Worm (Caenorhabditis elegans): ENCODE measurements around the gene srz-32.

srz-32 gene

DNA sequence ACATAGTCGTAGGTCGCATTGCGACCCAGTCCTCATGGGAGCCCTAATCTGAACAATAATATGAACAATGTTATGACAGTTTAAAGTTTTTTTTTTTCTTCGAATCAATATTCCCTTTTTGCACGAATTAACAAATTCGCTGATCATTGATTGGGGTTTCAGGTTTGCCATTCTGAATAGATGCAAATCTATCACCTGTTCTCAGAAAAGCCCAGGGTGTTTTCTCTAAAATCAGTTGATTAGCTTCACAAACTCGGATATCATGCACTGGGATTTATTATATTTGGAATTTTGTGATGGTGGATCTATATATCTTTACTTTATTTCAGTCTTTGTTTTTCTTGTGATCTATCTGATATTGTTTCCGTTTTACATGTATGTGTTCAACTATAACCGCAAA, 17.2 kb downstream of the srz-32 start, which contains the start of gene srz-23:
TSS of gene srz-23 (plus strand) at position 263 of the 400 bp plus-strand sequence.
- no peak for TF ChIP-seq nhr-77 (tag; optimal IDR thresholded peaks at IDR 0.05)
- TF ChIP-seq elt-1 (tag; optimal IDR thresholded peaks at IDR 0.05), result no peak
- no peak for TF ChIP-seq ceh-82 (tag; optimal IDR thresholded peaks at IDR 0.05)
- no peak for TF ChIP-seq lin-15B (tag; optimal IDR thresholded peaks at IDR 0.05)
- no peak for TF ChIP-seq ceh-28 (tag; optimal IDR thresholded peaks at IDR 0.05)
- TF ChIP-seq elt-2 (tag; optimal IDR thresholded peaks at IDR 0.05), result no peak
- no peak for TF ChIP-seq skn-1 (tag; optimal IDR thresholded peaks at IDR 0.05)
- TF ChIP-seq mml-1 (tag; optimal IDR thresholded peaks at IDR 0.05), result no peak
- no peak for TF ChIP-seq nhr-25 (tag; optimal IDR thresholded peaks at IDR 0.05)
- no peak for TF ChIP-seq tbx-2 (tag; optimal IDR thresholded peaks at IDR 0.05)
- no peak for TF ChIP-seq zag-1 (tag; optimal IDR thresholded peaks at IDR 0.05)
- TF ChIP-seq sea-2 (GFP tag; optimal IDR thresholded peaks at IDR 0.05), result no peak

DNA sequence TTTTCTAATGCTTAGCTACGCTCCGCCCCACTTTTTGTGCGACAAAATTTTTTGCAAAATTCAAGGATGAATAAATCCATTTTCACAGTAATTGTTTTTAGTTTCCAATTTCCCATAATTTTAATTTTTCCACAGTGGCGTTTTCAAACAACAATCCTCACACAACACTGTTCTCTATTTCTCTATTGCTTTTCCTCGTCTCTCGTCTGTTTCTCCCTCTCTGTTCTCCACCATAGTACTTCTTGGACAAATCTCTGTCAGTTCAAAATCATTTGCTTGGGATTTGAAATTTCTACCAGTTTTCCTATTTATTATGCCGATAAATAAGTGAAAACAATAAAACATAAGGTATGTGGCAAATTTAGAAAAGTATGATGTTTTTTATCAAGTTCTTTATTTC, 27.1 kb downstream of the srz-32 start, which contains the start of gene F58E2.4:
TSS of gene F58E2.4 (plus strand) at position 134 of the 400 bp plus-strand sequence.
- TF ChIP-seq R02D3.7 (tag; optimal IDR thresholded peaks at IDR 0.05), result no peak
- TF ChIP-seq mml-1 (tag; optimal IDR thresholded peaks at IDR 0.05), result no peak
- TF ChIP-seq nhr-237 (tag; optimal IDR thresholded peaks at IDR 0.05), result no peak
- TF ChIP-seq ztf-4 (tag; optimal IDR thresholded peaks at IDR 0.05), result no peak
- no peak for TF ChIP-seq ceh-28 (tag; optimal IDR thresholded peaks at IDR 0.05)
- no peak for TF ChIP-seq nhr-25 (tag; optimal IDR thresholded peaks at IDR 0.05)
- TF ChIP-seq tbx-2 (tag; optimal IDR thresholded peaks at IDR 0.05), result no peak
- TF ChIP-seq elt-3 (tag; optimal IDR thresholded peaks at IDR 0.05), result no peak

DNA sequence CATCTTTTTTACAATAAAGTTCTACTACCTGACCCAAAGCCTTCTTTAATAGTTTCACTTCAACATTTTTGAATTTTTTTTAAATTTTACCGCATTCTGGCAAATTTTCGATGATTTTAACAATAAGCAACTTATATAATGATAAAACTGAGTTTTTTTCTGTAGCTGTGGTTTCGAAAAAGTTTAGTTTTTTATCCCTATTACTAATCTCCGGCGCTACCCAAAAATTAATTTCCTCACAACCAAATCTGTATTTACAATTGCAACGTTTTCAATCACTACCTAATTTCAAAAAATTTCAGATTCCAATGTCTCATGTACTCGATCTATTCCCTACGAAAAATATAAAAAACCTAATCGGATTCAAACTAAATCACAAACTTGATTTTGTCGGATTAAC, 31.0 kb downstream of the srz-32 start, which contains the start of gene F58E2.3:
TSS of gene F58E2.3 (plus strand) at position 301 of the 400 bp plus-strand sequence.
- TF ChIP-seq elt-2 (tag; optimal IDR thresholded peaks at IDR 0.05) (no peak), elt-3 (tag; optimal IDR thresholded peaks at IDR 0.05) (no peak), mdl-1 (tag; optimal IDR thresholded peaks at IDR 0.05) (no peak), nhr-25 (tag; optimal IDR thresholded peaks at IDR 0.05) (no peak), lin-39 (tag; optimal IDR thresholded peaks at IDR 0.05) (no peak), unc-62 (GFP tag; optimal IDR thresholded peaks at IDR 0.05) (no peak), ceh-28 (tag; optimal IDR thresholded peaks at IDR 0.05) (no peak), eor-1 (tag; optimal IDR thresholded peaks at IDR 0.05) (no peak), ztf-11 (tag; optimal IDR thresholded peaks at IDR 0.05) (no peak), ceh-16 (tag; optimal IDR thresholded peaks at IDR 0.05) (no peak), ceh-82 (tag; optimal IDR thresholded peaks at IDR 0.05) (no peak), daf-12 (tag; optimal IDR thresholded peaks at IDR 0.05) (no peak), fos-1 (tag; optimal IDR thresholded peaks at IDR 0.05) (no peak), ceh-9 (tag; optimal IDR thresholded peaks at IDR 0.05) (no peak), nhr-237 (tag; optimal IDR thresholded peaks at IDR 0.05) (no peak), snpc-4 (tag; optimal IDR thresholded peaks at IDR 0.05) (no peak), aly-2 (tag; optimal IDR thresholded peaks at IDR 0.05) (no peak), zag-1 (tag; optimal IDR thresholded peaks at IDR 0.05) (no peak), ama-1 (optimal IDR thresholded peaks at IDR 0.05) (no peak), hmg-11 (tag; optimal IDR thresholded peaks at IDR 0.05) (no peak)

DNA sequence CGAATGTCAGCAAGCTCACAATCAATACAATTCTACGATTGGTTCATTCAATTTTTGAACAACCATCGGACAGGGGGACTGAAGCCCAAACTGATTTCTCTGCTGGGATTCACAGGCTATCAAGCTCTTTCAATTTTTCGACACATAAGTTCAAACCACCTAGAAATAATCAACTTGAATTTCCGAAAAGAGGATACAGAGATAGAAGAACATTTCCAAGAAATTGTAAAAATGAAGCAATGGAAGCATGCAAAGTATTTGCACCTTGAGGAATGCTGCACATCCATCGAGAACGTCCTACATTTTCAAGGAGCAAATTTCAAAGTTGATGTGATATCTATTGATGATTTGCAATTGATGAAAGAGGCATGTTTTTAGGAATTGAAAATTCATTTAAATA, 31.6 kb downstream of the srz-32 start:
- TF ChIP-seq hmg-11 (tag; optimal IDR thresholded peaks at IDR 0.05) (no peak), aly-2 (tag; optimal IDR thresholded peaks at IDR 0.05) (no peak), lsy-12 (tag; optimal IDR thresholded peaks at IDR 0.05) (no peak), ztf-11 (tag; optimal IDR thresholded peaks at IDR 0.05) (no peak), elt-3 (tag; optimal IDR thresholded peaks at IDR 0.05) (no peak), ztf-4 (tag; optimal IDR thresholded peaks at IDR 0.05) (no peak), pha-4 (tag; optimal IDR thresholded peaks at IDR 0.05) (no peak), eor-1 (tag; optimal IDR thresholded peaks at IDR 0.05) (no peak), ZK546.5 (tag; optimal IDR thresholded peaks at IDR 0.05) (no peak), nfya-1 (tag; optimal IDR thresholded peaks at IDR 0.05; ENCODE audit: insufficient read depth) (no peak), jun-1 (tag; optimal IDR thresholded peaks at IDR 0.05) (no peak), lin-15B (tag; optimal IDR thresholded peaks at IDR 0.05) (no peak), nhr-67 (tag; optimal IDR thresholded peaks at IDR 0.05) (no peak)

DNA sequence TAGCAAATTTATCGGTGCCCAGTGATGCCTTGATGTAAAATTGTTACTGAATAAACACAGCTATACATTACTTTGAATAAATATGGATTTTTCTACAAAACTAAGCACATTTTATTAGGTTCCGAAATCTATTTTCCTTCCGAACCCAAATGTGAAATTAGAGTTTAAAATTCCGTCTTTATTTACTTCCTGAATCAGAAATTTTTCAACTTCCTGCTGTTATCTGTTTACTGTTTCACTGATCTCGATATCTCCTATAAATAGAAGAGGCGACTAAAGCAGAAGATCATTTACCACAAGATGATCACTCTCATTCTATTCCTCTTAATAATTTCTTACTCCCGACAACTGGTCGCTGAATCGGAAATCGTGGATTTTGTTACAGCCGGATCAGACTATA, 33.6 kb downstream of the srz-32 start, which contains the start of gene F58E2.2:
TSS of gene F58E2.2 (plus strand) at position 301 of the 400 bp plus-strand sequence.
- TF ChIP-seq ceh-9 (tag; optimal IDR thresholded peaks at IDR 0.05) (no peak), jun-1 (tag; optimal IDR thresholded peaks at IDR 0.05) (no peak), elt-2 (tag; optimal IDR thresholded peaks at IDR 0.05) (no peak), nhr-67 (tag; optimal IDR thresholded peaks at IDR 0.05) (no peak), ztf-4 (tag; optimal IDR thresholded peaks at IDR 0.05) (no peak), ama-1 (optimal IDR thresholded peaks at IDR 0.05) (no peak), unc-62 (GFP tag; optimal IDR thresholded peaks at IDR 0.05) (no peak), nhr-76 (tag; optimal IDR thresholded peaks at IDR 0.05) (no peak), lin-15B (tag; optimal IDR thresholded peaks at IDR 0.05) (no peak), aly-2 (tag; optimal IDR thresholded peaks at IDR 0.05) (no peak), elt-1 (tag; optimal IDR thresholded peaks at IDR 0.05) (no peak), ztf-11 (tag; optimal IDR thresholded peaks at IDR 0.05) (no peak), hmg-11 (tag; optimal IDR thresholded peaks at IDR 0.05) (no peak), ceh-82 (tag; optimal IDR thresholded peaks at IDR 0.05) (no peak), lin-39 (tag; optimal IDR thresholded peaks at IDR 0.05) (no peak), skn-1 (tag; optimal IDR thresholded peaks at IDR 0.05) (no peak), sea-2 (GFP tag; optimal IDR thresholded peaks at IDR 0.05) (no peak), nhr-28 (tag; optimal IDR thresholded peaks at IDR 0.05) (no peak), ZK546.5 (tag; optimal IDR thresholded peaks at IDR 0.05) (no peak)

Measured in whole organism, L3 larva.